Fruit fly (Drosophila melanogaster) whole organism, embryonic: Measurements from ENCODE around the gene CG43051.

Source experiments
- CG16779 ChIP-seq: fragments of 200-800 bp; sonication (Bioruptor generic); IDR thresholded peaks from 2 replicates; pipeline ENCODE4 v1.3.6; 2022; ENCODE audit warnings: missing biosample characterization, missing genetic modification characterization
- Dbx ChIP-seq: fragments of 200-800 bp; sonication (Bioruptor generic); IDR thresholded peaks from 3 replicates; pipeline ENCODE4 v1.3.6; 2022; ENCODE audit warnings: missing biosample characterization, missing genetic modification characterization
- Elba2 ChIP-seq: fragments of 200-800 bp; sonication (Bioruptor generic); optimal IDR thresholded peaks from 3 replicates; lab custom pipeline; 2016; ENCODE audit warnings: missing biosample characterization, missing genetic modification characterization

dm6 chr2L:12521527-12522292 lies 14.0 kb downstream of the CG43051 start:
- TF ChIP-seq Elba2 (GFP tag; lab: Kevin White, UChicago) (no peak), CG16779 (GFP tag; lab: Robert Waterston, UW) (no peak), Dbx (peak; percentile 19; the same call in 1 of the 3 replicates)
